Fruit fly (Drosophila melanogaster): ENCODE data around the gene Snx17.

Gene Snx17

DNA sequence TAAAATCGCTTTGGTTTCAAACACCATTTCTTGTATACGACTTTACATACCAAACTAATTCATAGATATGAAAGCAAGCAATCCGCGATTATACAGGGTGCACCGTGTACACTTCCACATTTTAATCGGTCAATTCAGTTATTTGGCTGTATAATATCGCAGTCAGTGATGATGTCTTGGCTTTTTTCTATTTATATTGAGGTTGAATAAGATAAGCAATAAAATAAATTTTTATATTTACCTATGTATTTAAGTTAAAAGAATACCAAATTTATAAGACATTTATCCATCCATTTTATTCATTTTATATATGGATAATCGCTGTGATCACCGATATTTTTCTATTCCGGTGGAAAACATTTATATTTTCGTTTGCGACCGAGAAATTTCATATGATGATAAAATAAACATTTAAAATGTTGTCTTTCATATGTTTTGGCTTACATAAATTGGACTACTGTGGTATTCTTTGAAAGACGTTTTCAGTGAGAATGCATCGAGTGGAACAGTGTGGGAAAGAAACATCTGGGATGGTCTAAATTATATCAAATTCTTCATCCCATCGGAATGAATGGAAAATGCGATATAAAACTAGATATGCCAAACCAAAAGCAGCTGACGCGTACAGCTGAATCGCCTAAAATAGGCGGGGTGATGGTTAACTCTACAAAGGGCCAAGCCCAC lies 20.1 kb upstream of the Snx17 start, which contains the start of gene CG5708:
Gene CG5708, minus strand, starts transcription at position 85 of the 684 bp plus-strand sequence.
- TF ChIP-seq CG9948 (tag; optimal IDR thresholded peaks at IDR 0.05) (no peak), EcR (GFP tag; optimal IDR thresholded peaks at IDR 0.05) (no peak), CG10348 (GFP tag; IDR thresholded peaks at IDR 0.05) (no peak), Ets98B (GFP tag; IDR thresholded peaks at IDR 0.05) (no peak; the same call in 1 of the 2 replicates), CG15710 (tag; optimal IDR thresholded peaks at IDR 0.05) (peak; percentile 11), CG4496 (GFP tag; IDR thresholded peaks at IDR 0.05) (no peak; the same call in 2 of the 3 replicates), CG8301 (tag; optimal IDR thresholded peaks at IDR 0.05) (no peak), Pif1B (GFP tag; optimal IDR thresholded peaks at IDR 0.05) (no peak)

dm6 chr2L:10226213-10226723 lies 19.5 kb upstream of the Snx17 start:
- TF ChIP-seq CG15710 (tag; optimal IDR thresholded peaks at IDR 0.05), result no peak
- no peak for TF ChIP-seq D1 (tag; optimal IDR thresholded peaks at IDR 0.05)
- TF ChIP-seq fd96Ca (GFP tag; IDR thresholded peaks at IDR 0.05), result no peak
- TF ChIP-seq CG13204 (GFP tag; optimal IDR thresholded peaks at IDR 0.05), result no peak
- no peak for TF ChIP-seq CG12605 (GFP tag; IDR thresholded peaks at IDR 0.05)
- TF ChIP-seq Pif1A (GFP tag; optimal IDR thresholded peaks at IDR 0.05), result no peak
- TF ChIP-seq Ets98B (GFP tag; IDR thresholded peaks at IDR 0.05), result no peak
- no peak for TF ChIP-seq CG8301 (tag; optimal IDR thresholded peaks at IDR 0.05)
- no peak for TF ChIP-seq CG17806 (tag; optimal IDR thresholded peaks at IDR 0.05)
- no peak for TF ChIP-seq CG10348 (GFP tag; IDR thresholded peaks at IDR 0.05)

dm6 chr2L:10222550-10223231 lies 15.9 kb upstream of the Snx17 start, which contains the start of gene Bcs1:
TSS of gene Bcs1 (plus strand) at chr2L:10222657.
- no peak for TF ChIP-seq CG4496 (GFP tag; IDR thresholded peaks at IDR 0.05)
- peak; percentile 25 for TF ChIP-seq D1 (tag; optimal IDR thresholded peaks at IDR 0.05)

DNA sequence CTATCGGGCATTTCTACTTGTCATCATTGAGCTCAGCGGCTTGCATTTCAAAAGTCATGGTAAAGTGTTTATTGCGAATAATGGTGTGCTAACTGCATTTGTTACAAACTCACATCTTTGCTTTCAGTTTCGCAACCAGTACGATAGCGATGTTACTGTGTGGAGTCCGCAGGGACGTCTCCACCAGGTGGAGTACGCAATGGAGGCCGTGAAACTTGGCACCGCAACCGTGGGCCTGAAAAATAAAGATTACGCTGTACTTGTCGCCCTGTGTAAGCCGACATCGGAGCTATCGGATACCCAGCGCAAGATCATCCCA lies 14.6 kb upstream of the Snx17 start:
- no peak for TF ChIP-seq Pif1A (GFP tag; optimal IDR thresholded peaks at IDR 0.05)
- no peak for TF ChIP-seq CG17806 (tag; optimal IDR thresholded peaks at IDR 0.05)
- TF ChIP-seq CG14655 (GFP tag; optimal IDR thresholded peaks at IDR 0.05), result no peak
- no peak for TF ChIP-seq CG32121 (GFP tag; IDR thresholded peaks at IDR 0.05)
- no peak for TF ChIP-seq Snoo (tag; optimal IDR thresholded peaks at IDR 0.05)
- TF ChIP-seq rn (GFP tag; IDR thresholded peaks at IDR 0.05), result no peak
- TF ChIP-seq CG4496 (GFP tag; IDR thresholded peaks at IDR 0.05), result no peak
- no peak for TF ChIP-seq CG13204 (GFP tag; optimal IDR thresholded peaks at IDR 0.05)
- TF ChIP-seq EcR (GFP tag; optimal IDR thresholded peaks at IDR 0.05), result no peak
- no peak for TF ChIP-seq gl (tag; optimal IDR thresholded peaks at IDR 0.05)
- no peak for TF ChIP-seq fd96Ca (GFP tag; IDR thresholded peaks at IDR 0.05)
- no peak for TF ChIP-seq D1 (tag; optimal IDR thresholded peaks at IDR 0.05)
- TF ChIP-seq CG10348 (GFP tag; IDR thresholded peaks at IDR 0.05), result no peak

DNA sequence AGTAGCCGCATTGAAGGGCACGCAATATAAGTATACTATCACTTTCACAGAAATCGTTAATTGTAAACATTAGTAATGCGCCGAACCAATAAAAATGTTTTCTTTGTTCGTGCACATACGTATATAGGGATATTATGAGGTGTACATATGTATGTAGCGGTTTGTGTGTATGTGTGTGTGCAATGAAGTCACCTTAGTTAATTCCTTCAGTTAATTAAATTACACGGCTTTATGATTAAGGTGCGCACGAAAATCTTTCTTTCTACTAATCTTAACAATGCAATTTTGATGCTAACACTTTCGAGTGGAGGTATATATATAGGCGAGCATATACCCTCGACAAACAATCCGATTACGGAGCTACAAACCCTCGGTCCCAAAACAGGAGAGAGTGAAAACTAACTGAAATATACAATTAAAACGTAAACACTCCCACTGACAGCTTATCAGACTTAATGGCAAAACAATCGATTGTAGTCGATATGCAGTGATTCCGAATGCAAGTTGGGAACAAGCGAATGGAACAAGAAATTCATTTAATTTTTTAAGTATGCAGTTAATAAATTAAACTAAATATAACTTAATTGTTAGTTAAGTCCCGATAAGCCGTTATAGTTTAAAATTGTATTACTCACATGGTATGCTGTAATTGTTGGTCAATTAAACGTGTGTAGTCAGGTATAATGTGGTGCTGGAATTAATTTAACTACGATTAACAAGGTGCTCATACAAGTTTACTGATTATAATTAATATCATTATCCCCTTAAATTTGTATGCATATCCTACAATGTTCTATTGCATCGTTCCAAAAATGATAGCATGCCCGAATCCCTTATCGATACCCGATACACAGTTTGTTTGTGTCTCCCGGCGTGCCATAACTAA lies 14.0 kb upstream of the Snx17 start, which contains the start of the genes Npc1a and Prosalpha6:
Gene Npc1a, minus strand, starts transcription at position 716 of the 886 bp plus-strand sequence.
Gene Prosalpha6, plus strand, starts transcription at position 851 of the 886 bp plus-strand sequence.
- TF ChIP-seq CG15710 (tag; optimal IDR thresholded peaks at IDR 0.05) (peak; percentile 31), Pif1B (GFP tag; optimal IDR thresholded peaks at IDR 0.05) (no peak)

- TF ChIP-seq CG9948 (tag; optimal IDR thresholded peaks at IDR 0.05), result no peak
- no peak for TF ChIP-seq CG17806 (tag; optimal IDR thresholded peaks at IDR 0.05)
- no peak for TF ChIP-seq CG10348 (GFP tag; IDR thresholded peaks at IDR 0.05)
- TF ChIP-seq EcR (GFP tag; optimal IDR thresholded peaks at IDR 0.05), result no peak
- TF ChIP-seq CG12605 (GFP tag; IDR thresholded peaks at IDR 0.05), result no peak
- TF ChIP-seq CG4496 (GFP tag; IDR thresholded peaks at IDR 0.05), result no peak
- no peak for TF ChIP-seq Snoo (tag; optimal IDR thresholded peaks at IDR 0.05)
- no peak for TF ChIP-seq CG15710 (tag; optimal IDR thresholded peaks at IDR 0.05)
- no peak for TF ChIP-seq fd96Ca (GFP tag; IDR thresholded peaks at IDR 0.05)
- no peak for TF ChIP-seq rn (GFP tag; IDR thresholded peaks at IDR 0.05)
- TF ChIP-seq D1 (tag; optimal IDR thresholded peaks at IDR 0.05), result no peak
- no peak for TF ChIP-seq CG34367 (tag; optimal IDR thresholded peaks at IDR 0.05)
- TF ChIP-seq CG14655 (GFP tag; optimal IDR thresholded peaks at IDR 0.05), result no peak
- TF ChIP-seq CG13204 (GFP tag; optimal IDR thresholded peaks at IDR 0.05), result no peak
- no peak for TF ChIP-seq Ets98B (GFP tag; IDR thresholded peaks at IDR 0.05)
- TF ChIP-seq CG8159 (tag; optimal IDR thresholded peaks at IDR 0.05), result no peak
- TF ChIP-seq CG8301 (tag; optimal IDR thresholded peaks at IDR 0.05), result no peak
Observed at dm6 chr2L:10220010-10220409, 13.2 kb upstream of the Snx17 start.

Data from whole organism, pupa.